Worm (Caenorhabditis elegans): Measurements from ENCODE around the gene ZK1248.17.
A peak's percentile ranks its signal among the peaks of the same experiment; 100 is the strongest.

DNA sequence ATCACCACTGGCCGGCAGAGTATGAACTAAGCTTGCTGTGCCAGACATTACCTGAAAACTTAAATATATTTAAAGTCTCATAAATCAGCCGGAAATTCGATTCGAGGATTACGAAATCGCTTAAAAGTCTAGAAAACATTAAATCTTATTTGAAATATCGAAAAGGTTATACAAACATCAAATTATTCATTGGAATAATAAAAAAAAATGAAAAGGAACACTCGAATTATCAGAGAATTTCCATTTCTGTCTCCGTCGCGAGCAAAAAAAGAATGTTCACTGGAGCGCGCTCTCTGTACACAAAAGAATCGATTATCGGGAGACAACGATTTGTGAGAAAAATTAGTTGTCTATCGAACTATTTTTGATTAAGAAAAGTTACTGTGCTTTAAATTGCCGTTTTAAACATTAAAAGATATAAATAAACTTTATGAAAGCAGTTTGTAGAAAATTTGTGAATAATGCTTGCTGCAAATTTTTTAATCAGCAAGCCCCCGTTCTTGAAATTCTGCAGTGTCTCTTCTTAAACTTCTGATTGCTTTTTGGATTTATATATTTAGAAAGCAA is 9.1 kb downstream of the ZK1248.17 start, which contains the start of gene fzo-1:
- TF ChIP-seq lsy-2 (tag; optimal IDR thresholded peaks at IDR 0.05) (peak in 1 of 2 experiments; percentile 48), set-16 (GFP tag; IDR thresholded peaks at IDR 0.05) (no peak)
